Worm (Caenorhabditis elegans) whole organism, early embryonic: ENCODE measurements around the gene srx-1.

Experiments
- aly-1 ChIP-seq: sonication (generic microtip); optimal IDR thresholded peaks from 2 replicates; lab custom pipeline; 2016; ENCODE audit warnings: missing genetic modification characterization, missing compliant biosample characterization
- hmg-4 ChIP-seq: fragments of 200-800 bp; sonication (Bioruptor generic); optimal IDR thresholded peaks from 2 replicates; lab custom pipeline; 2018; ENCODE audit warnings: mild to moderate bottlenecking, missing genetic modification characterization, missing compliant biosample characterization
- scrt-1 ChIP-seq: fragments of 200-800 bp; sonication (Bioruptor generic); IDR thresholded peaks from 2 replicates; pipeline ENCODE4 v1.3.6; 2022; ENCODE audit warnings: missing genetic modification characterization, missing compliant biosample characterization
- sea-1 ChIP-seq: fragments of 200-800 bp; sonication (Bioruptor generic); conservative IDR thresholded peaks from 2 replicates; pipeline ENCODE4 v1.3.6; 2022; ENCODE audit warnings: missing genetic modification characterization, missing compliant biosample characterization

DNA sequence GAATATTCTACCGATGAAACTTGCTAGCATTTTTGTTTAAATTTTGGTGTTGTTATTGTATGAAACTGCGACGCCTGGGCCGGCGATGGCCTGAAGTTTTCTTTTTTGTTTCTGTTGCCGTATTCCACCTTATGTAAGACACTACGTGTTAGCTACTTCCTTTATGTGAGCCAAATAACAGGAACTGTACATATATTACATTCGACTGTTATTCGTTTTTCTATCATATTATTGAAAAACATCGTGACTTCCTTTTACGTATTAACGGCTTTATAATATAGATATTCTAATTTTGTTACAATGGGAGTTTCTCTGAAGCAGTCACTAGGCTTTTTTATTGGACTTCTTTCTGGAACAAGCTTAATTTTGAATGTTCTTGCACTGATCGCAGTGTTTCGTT is 1.8 kb downstream of the srx-1 start, which contains the start of gene srx-3:
- TF ChIP-seq scrt-1 (GFP tag; lab: Robert Waterston, UW) (no peak), aly-1 (tag; lab: Kevin White, UChicago) (no peak), hmg-4 (no peak), sea-1 (no peak)
